Worm (Caenorhabditis elegans) whole organism, L4 larva: ENCODE measurements around the gene F44F4.15.
A peak's percentile ranks its signal among the peaks of the same experiment; 100 is the strongest.

Experiments used
- D1046.2 ChIP-seq: fragments of 200-800 bp; sonication (Bioruptor generic); IDR thresholded peaks from 2 replicates; pipeline ENCODE4 v1.3.6; 2022; ENCODE audit warnings: missing genetic modification characterization, missing compliant biosample characterization
- F10B5.3 ChIP-seq: sonication (generic microtip); optimal IDR thresholded peaks from 2 replicates; lab custom pipeline; 2016; ENCODE audit warnings: mild to moderate bottlenecking, missing genetic modification characterization, missing compliant biosample characterization
- F49E8.2 ChIP-seq: sonication (generic microtip); optimal IDR thresholded peaks from 2 replicates; lab custom pipeline; 2016; ENCODE audit warnings: missing compliant biosample characterization, mild to moderate bottlenecking, missing genetic modification characterization, borderline replicate concordance
- R02D3.7 ChIP-seq: fragments of 150-350 bp; sonication (generic microtip); optimal IDR thresholded peaks from 3 replicates; lab custom pipeline; 2014; ENCODE audit warnings: missing biosample characterization, missing genetic modification characterization
- Y5F2A.4 ChIP-seq: fragments of 200-800 bp; sonication (Bioruptor generic); optimal IDR thresholded peaks from 2 replicates; lab custom pipeline; 2018; ENCODE audit warnings: mild to moderate bottlenecking, missing genetic modification characterization, missing compliant biosample characterization
- aha-1 ChIP-seq: fragments of 150-350 bp; peaks from one replicate; lab custom pipeline; 2014; ENCODE audit warnings: missing biosample characterization, missing genetic modification characterization
- ama-1 ChIP-seq: fragments of 150-350 bp; optimal IDR thresholded peaks from 2 replicates; lab custom pipeline; 2014; ENCODE audit warnings: inconsistent platforms, mixed read lengths
- ceh-32 ChIP-seq: sonication (generic microtip); optimal IDR thresholded peaks from 2 replicates; lab custom pipeline; 2016; ENCODE audit warnings: mild to moderate bottlenecking, missing genetic modification characterization, missing compliant biosample characterization; ENCODE audit not compliant: poor library complexity
- ceh-44 ChIP-seq: fragments of 200-800 bp; sonication (Bioruptor generic); IDR thresholded peaks from 2 replicates; pipeline ENCODE4 v1.3.6; 2022; ENCODE audit warnings: missing genetic modification reagents, missing genetic modification characterization, missing compliant biosample characterization
- ceh-62 ChIP-seq: sonication (generic microtip); optimal IDR thresholded peaks from 2 replicates; lab custom pipeline; 2017; ENCODE audit warnings: missing biosample characterization, missing genetic modification characterization
- ceh-82 ChIP-seq: sonication (generic microtip); optimal IDR thresholded peaks from 2 replicates; lab custom pipeline; 2017; ENCODE audit warnings: missing biosample characterization, missing genetic modification characterization
- cey-2 ChIP-seq: sonication (generic microtip); optimal IDR thresholded peaks from 3 replicates; lab custom pipeline; 2017; ENCODE audit warnings: missing genetic modification characterization, mild to moderate bottlenecking, missing compliant biosample characterization, antibody characterized with exemption, borderline replicate concordance; ENCODE audit not compliant: insufficient read depth
- ctbp-1 ChIP-seq: fragments of 200-800 bp; sonication (Bioruptor generic); IDR thresholded peaks from 2 replicates; pipeline ENCODE4 v1.3.6; 2022; ENCODE audit warnings: missing genetic modification reagents, missing genetic modification characterization, missing compliant biosample characterization
- dmd-6 ChIP-seq: fragments of 200-800 bp; sonication (Bioruptor generic); IDR thresholded peaks from 2 replicates; pipeline ENCODE4 v1.3.6; 2022; ENCODE audit warnings: missing genetic modification reagents, missing genetic modification characterization, missing compliant biosample characterization
- duxl-1 ChIP-seq: sonication (generic microtip); optimal IDR thresholded peaks from 2 replicates; lab custom pipeline; 2016; ENCODE audit warnings: mild to moderate bottlenecking, missing genetic modification characterization, moderate library complexity, missing compliant biosample characterization; ENCODE audit not compliant: poor library complexity
- egl-27 ChIP-seq: sonication (generic microtip); optimal IDR thresholded peaks from 3 replicates; lab custom pipeline; 2017; ENCODE audit warnings: missing biosample characterization, missing genetic modification reagents, missing genetic modification characterization
- fkh-10 ChIP-seq: fragments of 150-350 bp; optimal IDR thresholded peaks from 2 replicates; lab custom pipeline; 2014; ENCODE audit warnings: missing biosample characterization, missing genetic modification reagents, missing genetic modification characterization
- fos-1 ChIP-seq: fragments of 150-350 bp; optimal IDR thresholded peaks from 2 replicates; lab custom pipeline; 2014; ENCODE audit warnings: missing biosample characterization, missing genetic modification characterization
- hlh-30 ChIP-seq: sonication (generic microtip); optimal IDR thresholded peaks from 2 replicates; lab custom pipeline; 2017; ENCODE audit warnings: antibody characterized with exemption, mild to moderate bottlenecking, missing genetic modification characterization, missing compliant biosample characterization; ENCODE audit not compliant: insufficient read depth
- lin-13 ChIP-seq: fragments of 150-350 bp; optimal IDR thresholded peaks from 2 replicates; lab custom pipeline; 2014; ENCODE audit warnings: missing biosample characterization, missing genetic modification reagents, missing genetic modification characterization
- lin-15B ChIP-seq: fragments of 150-350 bp; sonication (generic microtip); optimal IDR thresholded peaks from 3 replicates; lab custom pipeline; 2014; ENCODE audit warnings: missing biosample characterization, missing genetic modification characterization
- lin-38 ChIP-seq: fragments of 200-800 bp; sonication (Bioruptor generic); IDR thresholded peaks from 2 replicates; pipeline ENCODE4 v1.3.6; 2022; ENCODE audit warnings: missing genetic modification reagents, missing genetic modification characterization, missing compliant biosample characterization
- lin-39 ChIP-seq: fragments of 150-350 bp; optimal IDR thresholded peaks from 2 replicates; lab custom pipeline; 2014; ENCODE audit warnings: missing biosample characterization, missing genetic modification reagents, missing genetic modification characterization
- lsy-2 ChIP-seq, 2 experiments: fragments of 150-350 bp in 1 of 2; sonication (generic microtip) in 1 of 2; optimal IDR thresholded peaks; 2 replicates each; lab custom pipeline; 2014 to 2017; ENCODE audit warnings: missing biosample characterization in 2 of 2, missing genetic modification characterization in 2 of 2
- madf-5 ChIP-seq, 2 experiments: fragments of 200-800 bp; sonication (Bioruptor generic); IDR thresholded peaks; 2 replicates each; pipeline ENCODE4 v1.3.6; 2022; ENCODE audit warnings: missing compliant biosample characterization in 2 of 2, missing genetic modification characterization in 2 of 2
- mdl-1 ChIP-seq, 2 experiments: fragments of 150-350 bp in 1 of 2; sonication (generic microtip) in 1 of 2; optimal IDR thresholded peaks; 2 replicates each; lab custom pipeline; 2014 to 2017; ENCODE audit warnings: missing biosample characterization in 2 of 2, missing genetic modification characterization in 2 of 2
- mes-2 ChIP-seq: sonication (generic microtip); optimal IDR thresholded peaks from 2 replicates; lab custom pipeline; 2016; ENCODE audit warnings: missing genotype, mild to moderate bottlenecking, missing genetic modification characterization, missing compliant biosample characterization; ENCODE audit not compliant: poor library complexity, severe bottlenecking
- mxl-2 ChIP-seq: fragments of 200-800 bp; sonication (Bioruptor generic); conservative IDR thresholded peaks from 2 replicates; pipeline ENCODE4 v1.3.6; 2022; ENCODE audit warnings: missing genetic modification reagents, missing genetic modification characterization, missing compliant biosample characterization
- nhr-111 ChIP-seq: fragments of 200-800 bp; sonication (Bioruptor generic); optimal IDR thresholded peaks from 2 replicates; lab custom pipeline; 2018; ENCODE audit warnings: mild to moderate bottlenecking, missing genetic modification characterization, missing compliant biosample characterization
- nhr-28 ChIP-seq: fragments of 150-350 bp; optimal IDR thresholded peaks from 2 replicates; lab custom pipeline; 2014; ENCODE audit warnings: missing biosample characterization, missing genetic modification characterization
- nhr-48 ChIP-seq: sonication (generic microtip); optimal IDR thresholded peaks from 2 replicates; lab custom pipeline; 2016; ENCODE audit warnings: mild to moderate bottlenecking, missing genetic modification characterization, missing compliant biosample characterization
- pha-4 ChIP-seq, 2 experiments: fragments of 150-350 bp in 1 of 2; fragments of 200-800 bp in 1 of 2; sonication (Bioruptor generic) in 1 of 2; IDR thresholded peaks in 1 of 2; optimal IDR thresholded peaks in 1 of 2; 2 replicates each; pipeline versions ENCODE4 v1.3.6 to Lab custom; 2014 to 2022; ENCODE audit warnings: missing genetic modification characterization in 2 of 2, missing genetic modification reagents in 2 of 2, missing biosample characterization in 1 of 2, missing compliant biosample characterization in 1 of 2
- php-3 ChIP-seq: fragments of 200-800 bp; sonication (Bioruptor generic); IDR thresholded peaks from 2 replicates; pipeline ENCODE4 v1.3.6; 2022; ENCODE audit warnings: missing genetic modification reagents, missing genetic modification characterization, missing compliant biosample characterization
- spr-1 ChIP-seq: sonication (generic microtip); optimal IDR thresholded peaks from 2 replicates; lab custom pipeline; 2016; ENCODE audit warnings: mild to moderate bottlenecking, missing genetic modification characterization, missing compliant biosample characterization
- spr-3 ChIP-seq: fragments of 200-800 bp; sonication (Bioruptor generic); optimal IDR thresholded peaks from 2 replicates; lab custom pipeline; 2018; ENCODE audit warnings: mild to moderate bottlenecking, missing genetic modification characterization, missing compliant biosample characterization
- unc-130 ChIP-seq: sonication (generic microtip); optimal IDR thresholded peaks from 2 replicates; lab custom pipeline; 2016; ENCODE audit warnings: missing genetic modification reagents, missing genetic modification characterization, missing compliant biosample characterization
- unc-62 ChIP-seq, 3 experiments: fragments of 150-350 bp in 1 of 3; sonication (generic microtip); optimal IDR thresholded peaks in 2 of 3; peaks in 1 of 3; 1 replicate in 1 of 3; 2 replicates in 2 of 3; lab custom pipeline; 2014 to 2017; ENCODE audit warnings: missing biosample characterization in 3 of 3, missing genetic modification characterization in 3 of 3, missing genetic modification reagents in 3 of 3, missing genotype in 1 of 3

The F44F4.15 gene

DNA sequence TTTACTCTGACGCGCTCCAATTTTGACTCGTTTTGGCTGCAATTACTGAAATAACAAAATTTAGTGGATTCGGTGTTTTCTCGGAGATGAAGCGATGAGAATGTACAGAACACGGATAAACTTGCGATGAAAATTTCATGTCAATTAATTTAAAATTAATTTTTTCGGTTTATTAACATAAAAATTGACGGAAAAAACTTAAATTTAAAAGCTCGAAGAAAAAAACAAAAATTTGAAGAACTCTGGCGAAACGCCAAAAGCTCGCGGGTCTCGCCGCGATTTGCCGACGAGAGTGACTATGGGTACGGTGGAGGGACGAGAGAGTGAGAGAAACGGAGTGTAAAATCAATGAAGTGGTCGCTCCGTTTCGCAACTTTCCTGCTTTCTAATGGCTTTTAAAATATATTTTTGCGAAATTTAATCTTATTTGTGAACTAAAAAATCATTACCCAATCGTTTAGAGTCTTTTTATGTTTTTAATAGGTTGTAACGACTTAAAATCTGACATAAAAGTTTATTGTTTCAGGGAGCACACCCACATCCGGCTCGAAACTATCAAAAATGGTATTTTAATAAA lies 45.7 kb upstream of the F44F4.15 start, which contains the start of the genes gmps-1 and cap-2 (continued):
- TF ChIP-seq F10B5.3 (tag; lab: Kevin White, UChicago) = peak; percentile 90
- peak; percentile 94 for TF ChIP-seq duxl-1
- TF ChIP-seq R02D3.7 (tag; lab: Kevin White, UChicago) = peak; percentile 48
- TF ChIP-seq ceh-82 (tag; lab: Kevin White, UChicago) = no peak
- no peak for TF ChIP-seq nhr-111
- peak; percentile 75 for TF ChIP-seq F49E8.2 (tag; lab: Kevin White, UChicago)
- peak; percentile 87 for TF ChIP-seq nhr-28 (tag; lab: Kevin White, UChicago)
- peak; percentile 94 for TF ChIP-seq spr-1 (tag; lab: Kevin White, UChicago)
- TF ChIP-seq ceh-32 (tag; lab: Kevin White, UChicago) = peak; percentile 81
- peak; percentile 96 for TF ChIP-seq pha-4 (GFP tag; IDR thresholded peaks at IDR 0.05; lab: Robert Waterston, UW)
- no peak for TF ChIP-seq pha-4 (tag; optimal IDR thresholded peaks at IDR 0.05; lab: Kevin White, UChicago)
- peak; percentile 97 for TF ChIP-seq ctbp-1 (GFP tag; lab: Robert Waterston, UW)
- TF ChIP-seq unc-130 (GFP tag; lab: Kevin White, UChicago) = peak; percentile 70
- TF ChIP-seq lin-13 (GFP tag; lab: Kevin White, UChicago) = peak; percentile 82
- TF ChIP-seq php-3 (GFP tag; lab: Robert Waterston, UW) = peak; percentile 83
- peak; percentile 58 for TF ChIP-seq fos-1
- TF ChIP-seq mdl-1 (tag; optimal IDR thresholded peaks at IDR 0.05; lab: Kevin White, UChicago) = peak; percentile 61 to 78
- TF ChIP-seq dmd-6 (GFP tag; lab: Robert Waterston, UW) = peak; percentile 95
- TF ChIP-seq hlh-30 (tag; lab: Kevin White, UChicago) = peak; percentile 92
- TF ChIP-seq ceh-62 (tag; lab: Kevin White, UChicago) = no peak
- peak in 1 of 2 experiments; percentile 58 for TF ChIP-seq unc-62 (GFP tag; optimal IDR thresholded peaks at IDR 0.05 in 1 of 2; lab: Kevin White, UChicago)
- TF ChIP-seq unc-62 (tag; optimal IDR thresholded peaks at IDR 0.05; lab: Kevin White, UChicago) = no peak
- peak; percentile 67 for TF ChIP-seq lin-39
- no peak for TF ChIP-seq madf-5 (GFP tag; IDR thresholded peaks at IDR 0.05; lab: Robert Waterston, UW)
- peak; percentile 76; the same call in 1 of the 2 replicates for TF ChIP-seq mxl-2
- TF ChIP-seq, all 104 proteins: peak for 83

DNA sequence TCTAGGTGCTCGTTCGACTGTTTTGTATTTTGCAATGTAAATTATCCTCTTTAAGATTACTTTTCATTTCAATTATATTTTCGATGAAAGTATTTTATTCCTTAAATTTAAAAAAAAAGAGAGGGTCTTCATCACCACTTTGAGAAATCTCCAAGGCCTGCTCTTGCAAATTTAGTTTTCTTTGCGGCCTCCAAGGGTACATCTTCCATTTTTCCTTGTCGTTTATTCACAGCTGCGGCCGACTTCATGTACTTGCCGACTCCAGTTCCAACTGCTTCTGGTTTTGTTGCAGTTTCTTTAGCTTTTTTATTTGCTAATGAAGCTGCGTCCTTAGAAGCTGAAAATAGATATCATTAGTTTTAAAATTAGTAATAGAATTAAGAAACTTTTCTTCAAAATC lies 43.8 kb upstream of the F44F4.15 start:
- TF ChIP-seq lin-38 (GFP tag; lab: Robert Waterston, UW) (peak; percentile 41; the same call in 1 of the 2 replicates), Y5F2A.4 (no peak), cey-2 (tag; lab: Kevin White, UChicago) (no peak), fkh-10 (GFP tag; lab: Kevin White, UChicago) (no peak), nhr-28 (tag; lab: Kevin White, UChicago) (no peak), ama-1 (peak; percentile 35), D1046.2 (GFP tag; lab: Robert Waterston, UW) (no peak), nhr-48 (tag; lab: Kevin White, UChicago) (peak; percentile 15), ceh-44 (GFP tag; lab: Robert Waterston, UW) (no peak), mes-2 (no peak), lsy-2 (tag; optimal IDR thresholded peaks at IDR 0.05; lab: Kevin White, UChicago) (peak in 1 of 2 experiments; percentile 25), egl-27 (no peak), spr-3 (GFP tag; lab: Kevin White, UChicago) (no peak), mxl-2 (no peak), lin-15B (tag; lab: Kevin White, UChicago) (no peak), aha-1 (tag; lab: Kevin White, UChicago) (peak; percentile 57)
